In genomic region chrIII:6615064-6615463, ce11 we compare ENCODE assay signal across 1 worm cellular context.
TF ChIP-seq lines count a peak whose summit lies in the region.

TSS of gene cmtr-2 (plus strand) at chrIII:6615414.

TF ChIP-seq in whole organism, L1 larva, 84 proteins besides CTCF, POLR2A, EP300 and RAD21 (continued from another document):
- TF ChIP-seq nhr-20 (tag; optimal IDR thresholded peaks at IDR 0.05; lab: Kevin White, UChicago) (peak; percentile 33), F16B12.6 (tag; optimal IDR thresholded peaks at IDR 0.05; lab: Kevin White, UChicago) (peak; percentile 3), unc-62 (GFP tag; optimal IDR thresholded peaks at IDR 0.05; lab: Kevin White, UChicago) (no peak), unc-98 (GFP tag; IDR thresholded peaks at IDR 0.05; lab: Robert Waterston, UW) (no peak), lin-14 (GFP tag; optimal IDR thresholded peaks at IDR 0.05; lab: Kevin White, UChicago) (peak; percentile 23), ceh-82 (tag; optimal IDR thresholded peaks at IDR 0.05; lab: Kevin White, UChicago) (peak; percentile 6 to 22 (median 16)), jun-1 (tag; optimal IDR thresholded peaks at IDR 0.05; lab: Kevin White, UChicago) (no peak), sox-4 (tag; optimal IDR thresholded peaks at IDR 0.05; lab: Kevin White, UChicago) (no peak), egl-13 (tag; optimal IDR thresholded peaks at IDR 0.05; lab: Kevin White, UChicago) (no peak)
